Fruit fly (Drosophila melanogaster) whole organism, embryonic: ENCODE measurements around the gene CG10725.

Experiments
- Awh ChIP-seq: fragments of 200-800 bp; sonication (Bioruptor generic); IDR thresholded peaks from 2 replicates; pipeline ENCODE4, ENCODE4 v1.3.6; 2022; ENCODE audit warnings: missing biosample characterization, missing genetic modification characterization
- Bdp1 ChIP-seq: fragments of 200-800 bp; sonication (Bioruptor generic); optimal IDR thresholded peaks from 3 replicates; lab custom pipeline; 2016; ENCODE audit warnings: missing biosample characterization, missing genetic modification characterization
- BtbVII ChIP-seq: fragments of 200-800 bp; sonication (Bioruptor generic); optimal IDR thresholded peaks from 3 replicates; lab custom pipeline; 2017; ENCODE audit warnings: missing biosample characterization, mild to moderate bottlenecking, missing genetic modification characterization
- CG11247 ChIP-seq: fragments of 200-800 bp; sonication (Bioruptor generic); IDR thresholded peaks from 2 replicates; pipeline ENCODE4 v1.3.6; 2022; ENCODE audit warnings: missing biosample characterization, missing genetic modification characterization
- CG12071 ChIP-seq: fragments of 200-800 bp; sonication (Bioruptor generic); optimal IDR thresholded peaks from 3 replicates; lab custom pipeline; 2018; ENCODE audit warnings: missing biosample characterization, mild to moderate bottlenecking, missing genetic modification characterization
- CG12299 ChIP-seq: fragments of 200-800 bp; sonication (Bioruptor generic); optimal IDR thresholded peaks from 2 replicates; lab custom pipeline; 2018; ENCODE audit warnings: missing biosample characterization, mild to moderate bottlenecking, missing genetic modification characterization
- CG1233 ChIP-seq: fragments of 200-800 bp; sonication (Bioruptor generic); optimal IDR thresholded peaks from 4 replicates; lab custom pipeline; 2018; ENCODE audit warnings: missing biosample characterization, mild to moderate bottlenecking, missing genetic modification characterization
- CG16813 ChIP-seq: fragments of 200-800 bp; sonication (Bioruptor generic); IDR thresholded peaks from 3 replicates; pipeline ENCODE4 v1.3.6; 2022; ENCODE audit warnings: missing biosample characterization, missing genetic modification characterization; ENCODE audit not compliant: partially characterized antibody
- CG30403 ChIP-seq: fragments of 200-800 bp; sonication (Bioruptor generic); optimal IDR thresholded peaks from 3 replicates; lab custom pipeline; 2016; ENCODE audit warnings: missing biosample characterization, missing genetic modification characterization
- CG3065 ChIP-seq: fragments of 200-800 bp; sonication (Bioruptor generic); optimal IDR thresholded peaks from 2 replicates; lab custom pipeline; 2016; ENCODE audit warnings: missing biosample characterization, missing genetic modification characterization
- CG4282 ChIP-seq: fragments of 200-800 bp; sonication (Bioruptor generic); optimal IDR thresholded peaks from 2 replicates; lab custom pipeline; 2016; ENCODE audit warnings: missing biosample characterization, missing genetic modification characterization
- CG7839 ChIP-seq: fragments of 200-800 bp; sonication (Bioruptor generic); optimal IDR thresholded peaks from 3 replicates; lab custom pipeline; 2018; ENCODE audit warnings: missing biosample characterization, mild to moderate bottlenecking, missing genetic modification characterization, moderate library complexity
- CG7987 ChIP-seq: fragments of 200-800 bp; sonication (Bioruptor generic); optimal IDR thresholded peaks from 2 replicates; lab custom pipeline; 2018; ENCODE audit warnings: missing biosample characterization, mild to moderate bottlenecking, missing genetic modification characterization, moderate library complexity
- CG8388 ChIP-seq: fragments of 200-800 bp; sonication (Bioruptor generic); optimal IDR thresholded peaks from 2 replicates; lab custom pipeline; 2019; ENCODE audit warnings: missing biosample characterization, mild to moderate bottlenecking, missing genetic modification characterization, moderate library complexity
- Camta ChIP-seq: fragments of 200-800 bp; sonication (Bioruptor generic); optimal IDR thresholded peaks from 2 replicates; lab custom pipeline; 2016; ENCODE audit warnings: missing biosample characterization, missing genetic modification characterization
- Chrac-16 ChIP-seq: fragments of 200-800 bp; sonication (Bioruptor generic); optimal IDR thresholded peaks from 3 replicates; lab custom pipeline; 2016; ENCODE audit warnings: missing biosample characterization, missing genetic modification characterization
- Dll ChIP-seq: fragments of 200-800 bp; sonication (Bioruptor generic); IDR thresholded peaks from 4 replicates; pipeline ENCODE4 v1.3.6; 2022; ENCODE audit warnings: missing biosample characterization, missing genetic modification characterization; ENCODE audit not compliant: partially characterized antibody
- Elba2 ChIP-seq: fragments of 200-800 bp; sonication (Bioruptor generic); optimal IDR thresholded peaks from 3 replicates; lab custom pipeline; 2016; ENCODE audit warnings: missing biosample characterization, missing genetic modification characterization
- H15 ChIP-seq: fragments of 200-800 bp; sonication (Bioruptor generic); IDR thresholded peaks from 3 replicates; pipeline ENCODE4 v1.3.6; 2022; ENCODE audit warnings: missing biosample characterization, missing genetic modification characterization
- Hr78 ChIP-seq, 2 experiments: fragments of 200-800 bp in 1 of 2; fragments of >200 bp in 1 of 2; sonication (Bioruptor generic) in 1 of 2; optimal IDR thresholded peaks; 2 replicates each; lab custom pipeline; 2017 to 2019; ENCODE audit warnings: missing biosample characterization in 2 of 2, missing genetic modification characterization in 2 of 2, mild to moderate bottlenecking in 1 of 2, moderate library complexity in 1 of 2
- Med ChIP-seq: fragments of 200-800 bp; sonication (Bioruptor generic); peaks from one replicate; lab custom pipeline; 2016; ENCODE audit warnings: missing biosample characterization, missing genetic modification characterization, mild to moderate bottlenecking, inconsistent platforms, moderate library complexity
- Optix ChIP-seq: fragments of 200-800 bp; sonication (Bioruptor generic); IDR thresholded peaks from 3 replicates; pipeline ENCODE4 v1.3.6; 2022; ENCODE audit warnings: missing biosample characterization, missing genetic modification characterization
- Ptx1 ChIP-seq: fragments of 200-800 bp; sonication (Bioruptor generic); IDR thresholded peaks from 2 replicates; pipeline ENCODE4 v1.3.6; 2022; ENCODE audit warnings: missing biosample characterization, missing genetic modification characterization
- Sox100B ChIP-seq: fragments of 200-800 bp; sonication (Bioruptor generic); optimal IDR thresholded peaks from 3 replicates; lab custom pipeline; 2018; ENCODE audit warnings: missing biosample characterization, mild to moderate bottlenecking, missing genetic modification characterization
- Trl ChIP-seq, 3 experiments: fragments of >200 bp in 2 of 3; fragments of 200-800 bp in 1 of 3; sonication (Bioruptor generic) in 1 of 3; optimal IDR thresholded peaks; 2 replicates in 1 of 3; 3 replicates in 2 of 3; lab custom pipeline; 2016 to 2017; ENCODE audit warnings: missing biosample characterization in 1 of 3, missing genetic modification characterization in 1 of 3
- Xbp1 ChIP-seq: fragments of 200-800 bp; sonication (Bioruptor generic); optimal IDR thresholded peaks from 3 replicates; lab custom pipeline; 2016; ENCODE audit warnings: missing biosample characterization, mild to moderate bottlenecking, missing genetic modification characterization
- YL-1 ChIP-seq: fragments of 200-800 bp; sonication (Bioruptor generic); optimal IDR thresholded peaks from 3 replicates; lab custom pipeline; 2017; ENCODE audit warnings: missing biosample characterization, mild to moderate bottlenecking, missing genetic modification characterization
- ab ChIP-seq: fragments of 200-800 bp; sonication (Bioruptor generic); optimal IDR thresholded peaks from 2 replicates; lab custom pipeline; 2016; ENCODE audit warnings: missing biosample characterization, missing genetic modification characterization
- aop ChIP-seq: fragments of 200-800 bp; sonication (Bioruptor generic); IDR thresholded peaks from 2 replicates; pipeline ENCODE4 v1.3.6; 2022; ENCODE audit warnings: missing biosample characterization, missing genetic modification characterization
- az2 ChIP-seq: fragments of 200-800 bp; sonication (Bioruptor generic); optimal IDR thresholded peaks from 3 replicates; lab custom pipeline; 2016; ENCODE audit warnings: missing biosample characterization, missing genetic modification characterization
- bcd ChIP-seq: fragments of 200-800 bp; sonication (Bioruptor generic); optimal IDR thresholded peaks from 2 replicates; lab custom pipeline; 2017; ENCODE audit warnings: missing biosample characterization, mild to moderate bottlenecking, missing genetic modification characterization
- bigmax ChIP-seq: fragments of 200-800 bp; sonication (Bioruptor generic); optimal IDR thresholded peaks from 2 replicates; lab custom pipeline; 2018; ENCODE audit warnings: missing biosample characterization, mild to moderate bottlenecking, missing genetic modification characterization
- chm ChIP-seq: fragments of 200-800 bp; sonication (Bioruptor generic); IDR thresholded peaks from 2 replicates; pipeline ENCODE4 v1.3.6; 2022; ENCODE audit warnings: missing biosample characterization, missing genetic modification characterization
- crp ChIP-seq, 2 experiments: fragments of 200-800 bp; sonication (Bioruptor generic); optimal IDR thresholded peaks; 2 replicates in 1 of 2; 3 replicates in 1 of 2; lab custom pipeline; 2017; ENCODE audit warnings: missing biosample characterization in 2 of 2, missing genetic modification characterization in 2 of 2, mild to moderate bottlenecking in 1 of 2, moderate library complexity in 1 of 2
- dmrt11E ChIP-seq: fragments of 200-800 bp; sonication (Bioruptor generic); optimal IDR thresholded peaks from 3 replicates; lab custom pipeline; 2018; ENCODE audit warnings: missing biosample characterization, mild to moderate bottlenecking, missing genetic modification characterization, moderate library complexity
- gcm2 ChIP-seq: fragments of 200-800 bp; sonication (Bioruptor generic); optimal IDR thresholded peaks from 2 replicates; lab custom pipeline; 2016; ENCODE audit warnings: missing biosample characterization, missing genetic modification characterization
- gem ChIP-seq: fragments of 200-800 bp; sonication (Bioruptor generic); optimal IDR thresholded peaks from 2 replicates; lab custom pipeline; 2019; ENCODE audit warnings: missing biosample characterization, mild to moderate bottlenecking, missing genetic modification characterization, moderate library complexity
- grn ChIP-seq: fragments of 200-800 bp; sonication (Bioruptor generic); optimal IDR thresholded peaks from 3 replicates; lab custom pipeline; 2017; ENCODE audit warnings: missing biosample characterization, missing genetic modification characterization
- gsb ChIP-seq: fragments of 200-800 bp; sonication (Bioruptor generic); IDR thresholded peaks from 2 replicates; pipeline ENCODE4 v1.3.6; 2022; ENCODE audit warnings: missing biosample characterization, missing genetic modification characterization
- jumu ChIP-seq: fragments of 200-800 bp; sonication (Bioruptor generic); optimal IDR thresholded peaks from 3 replicates; lab custom pipeline; 2016; ENCODE audit warnings: missing biosample characterization, missing genetic modification characterization
- maf-S ChIP-seq: fragments of 200-800 bp; sonication (Bioruptor generic); optimal IDR thresholded peaks from 2 replicates; lab custom pipeline; 2016; ENCODE audit warnings: missing biosample characterization, missing genetic modification characterization
- pfk ChIP-seq: fragments of 200-800 bp; sonication (Bioruptor generic); optimal IDR thresholded peaks from 2 replicates; lab custom pipeline; 2018; ENCODE audit warnings: missing biosample characterization, mild to moderate bottlenecking, missing genetic modification characterization, moderate library complexity
- pho ChIP-seq: fragments of 200-800 bp; sonication (Bioruptor generic); optimal IDR thresholded peaks from 2 replicates; lab custom pipeline; 2016; ENCODE audit warnings: missing biosample characterization, missing genetic modification characterization
- row ChIP-seq: fragments of 200-800 bp; sonication (Bioruptor generic); IDR thresholded peaks from 3 replicates; pipeline ENCODE4 v1.3.6; 2022; ENCODE audit warnings: missing biosample characterization, missing genetic modification characterization
- schlank ChIP-seq: fragments of 200-800 bp; sonication (Bioruptor generic); optimal IDR thresholded peaks from 2 replicates; lab custom pipeline; 2018; ENCODE audit warnings: missing biosample characterization, mild to moderate bottlenecking, missing genetic modification characterization
- sens-2 ChIP-seq: fragments of 200-800 bp; sonication (Bioruptor generic); IDR thresholded peaks from 2 replicates; pipeline ENCODE4 v1.3.6; 2022; ENCODE audit warnings: missing biosample characterization, missing genetic modification characterization
- tll ChIP-seq, 2 experiments: fragments of 200-800 bp in 1 of 2; fragments of >200 bp in 1 of 2; sonication (Bioruptor generic) in 1 of 2; optimal IDR thresholded peaks; 2 replicates each; lab custom pipeline; 2017 to 2019; ENCODE audit warnings: missing biosample characterization in 2 of 2, missing genetic modification characterization in 2 of 2, mild to moderate bottlenecking in 1 of 2, moderate library complexity in 1 of 2
- trem ChIP-seq: fragments of 200-800 bp; optimal IDR thresholded peaks from 3 replicates; lab custom pipeline; 2019; ENCODE audit warnings: missing biosample characterization, mild to moderate bottlenecking, missing genetic modification characterization, moderate library complexity
- unc-4 ChIP-seq: fragments of 200-800 bp; sonication (Bioruptor generic); IDR thresholded peaks from 2 replicates; pipeline ENCODE4 v1.3.6; 2022; ENCODE audit warnings: missing biosample characterization, missing genetic modification characterization; ENCODE audit not compliant: partially characterized antibody

Gene CG10725

dm6 chr3L:13488129-13488876 lies 50.5 kb downstream of the CG10725 start (continued):
- TF ChIP-seq CG12299 (tag; lab: Kevin White, UChicago): no peak
- TF ChIP-seq Hr78 (GFP tag; optimal IDR thresholded peaks at IDR 0.05; lab: Kevin White, UChicago): no peak
- TF ChIP-seq CG4282 (GFP tag; lab: Kevin White, UChicago): no peak
- peak; percentile 40; the same call in 1 of the 3 replicates for TF ChIP-seq row (GFP tag; lab: Robert Waterston, UW)
- TF ChIP-seq Dll: no peak
- no peak for TF ChIP-seq crp (GFP tag; optimal IDR thresholded peaks at IDR 0.05; lab: Kevin White, UChicago)
- TF ChIP-seq CG16813 (GFP tag; lab: Robert Waterston, UW): no peak
- no peak for TF ChIP-seq CG1233 (GFP tag; lab: Kevin White, UChicago)
- no peak for TF ChIP-seq CG30403 (GFP tag; lab: Kevin White, UChicago)
- no peak for TF ChIP-seq ab (GFP tag; lab: Kevin White, UChicago)
- TF ChIP-seq Optix (GFP tag; lab: Robert Waterston, UW): no peak
- no peak for TF ChIP-seq Ptx1
- TF ChIP-seq jumu (GFP tag; lab: Kevin White, UChicago): no peak
- no peak for TF ChIP-seq sens-2 (GFP tag; lab: Robert Waterston, UW)
- TF ChIP-seq unc-4 (GFP tag; lab: Robert Waterston, UW): no peak
- peak; percentile 9 for TF ChIP-seq gem
- no peak for TF ChIP-seq pfk (GFP tag; lab: Kevin White, UChicago)
- TF ChIP-seq YL-1 (GFP tag; lab: Kevin White, UChicago): no peak
- no peak for TF ChIP-seq H15 (GFP tag; lab: Robert Waterston, UW)
- no peak for TF ChIP-seq pho (GFP tag; lab: Kevin White, UChicago)
- TF ChIP-seq Camta (GFP tag; lab: Kevin White, UChicago): no peak
- no peak for TF ChIP-seq CG7987 (GFP tag; lab: Kevin White, UChicago)
- TF ChIP-seq CG7839 (tag; lab: Kevin White, UChicago): no peak
- no peak for TF ChIP-seq CG3065
- no peak for TF ChIP-seq Elba2 (GFP tag; lab: Kevin White, UChicago)
- no peak for TF ChIP-seq bcd (GFP tag; lab: Kevin White, UChicago)
- no peak for TF ChIP-seq tll (GFP tag; optimal IDR thresholded peaks at IDR 0.05; lab: Kevin White, UChicago)
- peak; percentile 2 for TF ChIP-seq Xbp1 (GFP tag; lab: Kevin White, UChicago)
- TF ChIP-seq dmrt11E (tag; lab: Kevin White, UChicago): no peak
- TF ChIP-seq trem: no peak
- no peak for TF ChIP-seq maf-S (GFP tag; lab: Kevin White, UChicago)
- no peak for TF ChIP-seq aop
- TF ChIP-seq Sox100B (GFP tag; lab: Kevin White, UChicago): no peak
- TF ChIP-seq CG8388 (GFP tag; lab: Kevin White, UChicago): peak; percentile 88
- no peak for TF ChIP-seq CG11247 (GFP tag; lab: Robert Waterston, UW)
- TF ChIP-seq grn (GFP tag; lab: Kevin White, UChicago): no peak
- TF ChIP-seq gcm2 (GFP tag; lab: Kevin White, UChicago): no peak
- TF ChIP-seq Med: peak; percentile 64
- 0 out of 2 replicates have a peak, but pooled peaks have one; percentile 17 for TF ChIP-seq chm (GFP tag; lab: Robert Waterston, UW)
- no peak for TF ChIP-seq gsb
- TF ChIP-seq bigmax (GFP tag; lab: Kevin White, UChicago): no peak
- no peak for TF ChIP-seq CG12071 (GFP tag; lab: Kevin White, UChicago)
- TF ChIP-seq Trl (optimal IDR thresholded peaks at IDR 0.05; lab: Kevin White, UChicago): no peak
- no peak for TF ChIP-seq Trl (GFP tag; optimal IDR thresholded peaks at IDR 0.05; lab: Kevin White, UChicago)
- TF ChIP-seq az2 (GFP tag; lab: Kevin White, UChicago): no peak
- no peak for TF ChIP-seq schlank (tag; lab: Kevin White, UChicago)
- no peak for TF ChIP-seq Bdp1 (GFP tag; lab: Kevin White, UChicago)
- TF ChIP-seq Awh (GFP tag; lab: Robert Waterston, UW): no peak
- no peak for TF ChIP-seq BtbVII (GFP tag; lab: Kevin White, UChicago)
- no peak for TF ChIP-seq Chrac-16
